Fruit fly (Drosophila melanogaster) whole organism, embryonic: ENCODE measurements around the gene CG7530.

ENCODE experiments used
- Aef1 ChIP-seq: fragments of 200-800 bp; sonication (Bioruptor generic); IDR thresholded peaks from 3 replicates; pipeline ENCODE4 v1.3.6; 2022; ENCODE audit warnings: missing biosample characterization, missing genetic modification characterization
- CG10431 ChIP-seq: fragments of 200-800 bp; sonication (Bioruptor generic); optimal IDR thresholded peaks from 3 replicates; lab custom pipeline; 2018; ENCODE audit warnings: missing biosample characterization, mild to moderate bottlenecking, missing genetic modification characterization
- CG11456 ChIP-seq: fragments of 200-800 bp; sonication (Bioruptor generic); IDR thresholded peaks from 3 replicates; pipeline ENCODE4 v1.3.6; 2022; ENCODE audit warnings: missing biosample characterization, missing genetic modification characterization
- CG12104 ChIP-seq: fragments of 200-800 bp; sonication (Bioruptor generic); optimal IDR thresholded peaks from 3 replicates; lab custom pipeline; 2016; ENCODE audit warnings: missing biosample characterization, missing genetic modification characterization
- CG15479 ChIP-seq: fragments of 200-800 bp; sonication (Bioruptor generic); optimal IDR thresholded peaks from 3 replicates; lab custom pipeline; 2019; ENCODE audit warnings: missing biosample characterization, mild to moderate bottlenecking, missing genetic modification characterization, moderate library complexity
- CG1603 ChIP-seq: fragments of 200-800 bp; sonication (Bioruptor generic); optimal IDR thresholded peaks from 2 replicates; lab custom pipeline; 2019; ENCODE audit warnings: missing biosample characterization, mild to moderate bottlenecking, missing genetic modification characterization, moderate library complexity
- CG18599 ChIP-seq: fragments of 200-800 bp; sonication (Bioruptor generic); optimal IDR thresholded peaks from 3 replicates; lab custom pipeline; 2017; ENCODE audit warnings: missing biosample characterization, missing genetic modification characterization, mild to moderate bottlenecking, moderate library complexity, missing genetic modification reagents
- CG2678 ChIP-seq: fragments of 200-800 bp; sonication (Bioruptor generic); optimal IDR thresholded peaks from 3 replicates; lab custom pipeline; 2019; ENCODE audit warnings: missing biosample characterization, mild to moderate bottlenecking, missing genetic modification characterization, moderate library complexity
- CG31388 ChIP-seq: fragments of 200-800 bp; sonication (Bioruptor generic); optimal IDR thresholded peaks from 2 replicates; lab custom pipeline; 2016; ENCODE audit warnings: missing biosample characterization, missing genetic modification characterization
- CG4617 ChIP-seq: fragments of 200-800 bp; sonication (Bioruptor generic); optimal IDR thresholded peaks from 3 replicates; lab custom pipeline; 2016; ENCODE audit warnings: missing biosample characterization, missing genetic modification characterization, borderline replicate concordance
- CG6175 ChIP-seq: fragments of 200-800 bp; sonication (Bioruptor generic); IDR thresholded peaks from 3 replicates; pipeline ENCODE4 v1.3.6; 2022; ENCODE audit warnings: missing biosample characterization, missing genetic modification characterization
- CG6765 ChIP-seq: fragments of 200-800 bp; sonication (Bioruptor generic); optimal IDR thresholded peaks from 3 replicates; lab custom pipeline; 2017; ENCODE audit warnings: missing biosample characterization, mild to moderate bottlenecking, missing genetic modification characterization
- CG7271 ChIP-seq: fragments of 200-800 bp; sonication (Bioruptor generic); optimal IDR thresholded peaks from 2 replicates; lab custom pipeline; 2018; ENCODE audit warnings: missing biosample characterization, mild to moderate bottlenecking, missing genetic modification characterization, moderate library complexity
- CG7839 ChIP-seq: fragments of 200-800 bp; sonication (Bioruptor generic); optimal IDR thresholded peaks from 3 replicates; lab custom pipeline; 2018; ENCODE audit warnings: missing biosample characterization, mild to moderate bottlenecking, missing genetic modification characterization, moderate library complexity
- CG8388 ChIP-seq: fragments of 200-800 bp; sonication (Bioruptor generic); optimal IDR thresholded peaks from 2 replicates; lab custom pipeline; 2019; ENCODE audit warnings: missing biosample characterization, mild to moderate bottlenecking, missing genetic modification characterization, moderate library complexity
- CG9437 ChIP-seq: fragments of 200-800 bp; sonication (Bioruptor generic); optimal IDR thresholded peaks from 2 replicates; lab custom pipeline; 2018; ENCODE audit warnings: missing biosample characterization, mild to moderate bottlenecking, missing genetic modification characterization
- CG9727 ChIP-seq: fragments of 200-800 bp; sonication (Bioruptor generic); optimal IDR thresholded peaks from 3 replicates; lab custom pipeline; 2017; ENCODE audit warnings: missing biosample characterization, mild to moderate bottlenecking, missing genetic modification characterization
- D19B ChIP-seq: fragments of 200-800 bp; sonication (Bioruptor generic); optimal IDR thresholded peaks from 2 replicates; lab custom pipeline; 2017; ENCODE audit warnings: missing biosample characterization, mild to moderate bottlenecking, missing genetic modification characterization
- ERR ChIP-seq: fragments of 200-800 bp; sonication (Bioruptor generic); optimal IDR thresholded peaks from 2 replicates; lab custom pipeline; 2016; ENCODE audit warnings: missing biosample characterization, missing genetic modification characterization
- HHEX ChIP-seq: fragments of 200-800 bp; sonication (Bioruptor generic); optimal IDR thresholded peaks from 3 replicates; lab custom pipeline; 2017; ENCODE audit warnings: missing biosample characterization, mild to moderate bottlenecking, missing genetic modification characterization, missing genetic modification reagents
- Hmx ChIP-seq: fragments of 200-800 bp; sonication (Bioruptor generic); optimal IDR thresholded peaks from 2 replicates; lab custom pipeline; 2016; ENCODE audit warnings: missing biosample characterization, missing genetic modification characterization
- MTF-1 ChIP-seq: fragments of 200-800 bp; sonication (Bioruptor generic); optimal IDR thresholded peaks from 2 replicates; lab custom pipeline; 2018; ENCODE audit warnings: missing biosample characterization, mild to moderate bottlenecking, missing genetic modification characterization, borderline replicate concordance
- Max ChIP-seq: fragments of 200-800 bp; sonication (Bioruptor generic); optimal IDR thresholded peaks from 2 replicates; lab custom pipeline; 2016; ENCODE audit warnings: missing biosample characterization, mild to moderate bottlenecking, missing genetic modification characterization
- Nf-YB ChIP-seq: fragments of 200-800 bp; sonication (Bioruptor generic); optimal IDR thresholded peaks from 3 replicates; lab custom pipeline; 2019; ENCODE audit warnings: missing biosample characterization, mild to moderate bottlenecking, missing genetic modification characterization, moderate library complexity
- Oli ChIP-seq: fragments of 200-800 bp; sonication (Bioruptor generic); optimal IDR thresholded peaks from 2 replicates; lab custom pipeline; 2018; ENCODE audit warnings: missing biosample characterization, mild to moderate bottlenecking, missing genetic modification characterization, moderate library complexity
- Pdp1 ChIP-seq, 2 experiments: fragments of 200-800 bp; sonication (Bioruptor generic); optimal IDR thresholded peaks; 3 replicates each; lab custom pipeline; 2016; ENCODE audit warnings: missing biosample characterization in 2 of 2, missing genetic modification characterization in 2 of 2, mild to moderate bottlenecking in 1 of 2, moderate library complexity in 1 of 2
- Sox102F ChIP-seq: fragments of 200-800 bp; sonication (Bioruptor generic); optimal IDR thresholded peaks from 2 replicates; lab custom pipeline; 2018; ENCODE audit warnings: missing biosample characterization, mild to moderate bottlenecking, missing genetic modification characterization, moderate library complexity
- Sry-δ ChIP-seq: fragments of 200-800 bp; sonication (Bioruptor generic); optimal IDR thresholded peaks from 2 replicates; lab custom pipeline; 2016; ENCODE audit warnings: missing biosample characterization, missing genetic modification characterization
- Taf1 ChIP-seq: fragments of 200-800 bp; sonication (Bioruptor generic); IDR thresholded peaks from 2 replicates; pipeline ENCODE4 v1.3.6; 2022; ENCODE audit warnings: missing biosample characterization, missing genetic modification characterization
- ara ChIP-seq: fragments of 200-800 bp; sonication (Bioruptor generic); IDR thresholded peaks from 2 replicates; pipeline ENCODE4 v1.3.6; 2022; ENCODE audit warnings: missing biosample characterization, missing genetic modification characterization
- bbx ChIP-seq: fragments of 200-800 bp; sonication (Bioruptor generic); IDR thresholded peaks from 2 replicates; pipeline ENCODE4 v1.3.6; 2022; ENCODE audit warnings: missing biosample characterization, missing genetic modification characterization; ENCODE audit not compliant: partially characterized antibody
- dan ChIP-seq: fragments of 200-800 bp; sonication (Bioruptor generic); IDR thresholded peaks from 2 replicates; pipeline ENCODE4 v1.3.6; 2022; ENCODE audit warnings: missing biosample characterization, missing genetic modification characterization
- dm ChIP-seq: fragments of 200-800 bp; sonication (Bioruptor generic); optimal IDR thresholded peaks from 3 replicates; lab custom pipeline; 2016; ENCODE audit warnings: missing biosample characterization, missing genetic modification characterization
- emc ChIP-seq: fragments of 200-800 bp; sonication (Bioruptor generic); optimal IDR thresholded peaks from 2 replicates; lab custom pipeline; 2016; ENCODE audit warnings: missing biosample characterization, missing genetic modification characterization
- fd102C ChIP-seq: fragments of 200-800 bp; sonication (Bioruptor generic); optimal IDR thresholded peaks from 2 replicates; lab custom pipeline; 2018; ENCODE audit warnings: missing biosample characterization, mild to moderate bottlenecking, missing genetic modification characterization, moderate library complexity
- gro ChIP-seq: fragments of 200-800 bp; sonication (Bioruptor generic); optimal IDR thresholded peaks from 2 replicates; lab custom pipeline; 2016; ENCODE audit warnings: missing biosample characterization, missing genetic modification characterization
- ind ChIP-seq: fragments of 200-800 bp; sonication (Bioruptor generic); optimal IDR thresholded peaks from 3 replicates; lab custom pipeline; 2016; ENCODE audit warnings: missing biosample characterization, missing genetic modification characterization
- mam ChIP-seq: fragments of 200-800 bp; sonication (Bioruptor generic); optimal IDR thresholded peaks from 3 replicates; lab custom pipeline; 2016; ENCODE audit warnings: missing biosample characterization, missing genetic modification characterization
- oc ChIP-seq: fragments of 200-800 bp; sonication (Bioruptor generic); optimal IDR thresholded peaks from 2 replicates; lab custom pipeline; 2018; ENCODE audit warnings: missing biosample characterization, mild to moderate bottlenecking, missing genetic modification characterization, moderate library complexity
- onecut ChIP-seq: fragments of 200-800 bp; sonication (Bioruptor generic); IDR thresholded peaks from 2 replicates; pipeline ENCODE4 v1.3.6; 2022; ENCODE audit warnings: missing biosample characterization, missing genetic modification characterization
- pita ChIP-seq: fragments of 200-800 bp; sonication (Bioruptor generic); optimal IDR thresholded peaks from 2 replicates; lab custom pipeline; 2017; ENCODE audit warnings: missing biosample characterization, mild to moderate bottlenecking, missing genetic modification characterization
- pnt ChIP-seq: fragments of 200-800 bp; sonication (Bioruptor generic); optimal IDR thresholded peaks from 3 replicates; lab custom pipeline; 2016; ENCODE audit warnings: missing biosample characterization, missing genetic modification characterization
- repo ChIP-seq: fragments of 200-800 bp; sonication (Bioruptor generic); optimal IDR thresholded peaks from 2 replicates; lab custom pipeline; 2016; ENCODE audit warnings: missing biosample characterization, missing genetic modification characterization
- row ChIP-seq: fragments of 200-800 bp; sonication (Bioruptor generic); IDR thresholded peaks from 3 replicates; pipeline ENCODE4 v1.3.6; 2022; ENCODE audit warnings: missing biosample characterization, missing genetic modification characterization
- scrt ChIP-seq: fragments of 200-800 bp; sonication (Bioruptor generic); optimal IDR thresholded peaks from 2 replicates; lab custom pipeline; 2018; ENCODE audit warnings: missing biosample characterization, mild to moderate bottlenecking, missing genetic modification characterization, moderate library complexity
- sens ChIP-seq: fragments of 200-800 bp; sonication (Bioruptor generic); peaks from one replicate; lab custom pipeline; 2016; ENCODE audit warnings: missing biosample characterization, missing genetic modification characterization
- sens-2 ChIP-seq: fragments of 200-800 bp; sonication (Bioruptor generic); IDR thresholded peaks from 2 replicates; pipeline ENCODE4 v1.3.6; 2022; ENCODE audit warnings: missing biosample characterization, missing genetic modification characterization
- seq ChIP-seq: fragments of 200-800 bp; sonication (Bioruptor generic); IDR thresholded peaks from 2 replicates; pipeline ENCODE4 v1.3.6; 2022; ENCODE audit warnings: missing biosample characterization, missing genetic modification characterization
- stwl ChIP-seq: fragments of 200-800 bp; sonication (Bioruptor generic); optimal IDR thresholded peaks from 3 replicates; lab custom pipeline; 2018; ENCODE audit warnings: missing biosample characterization, mild to moderate bottlenecking, missing genetic modification characterization, moderate library complexity
- tap ChIP-seq: fragments of 200-800 bp; optimal IDR thresholded peaks from 3 replicates; lab custom pipeline; 2019; ENCODE audit warnings: missing biosample characterization, mild to moderate bottlenecking, missing genetic modification characterization, moderate library complexity
- tll ChIP-seq, 2 experiments: fragments of 200-800 bp in 1 of 2; fragments of >200 bp in 1 of 2; sonication (Bioruptor generic) in 1 of 2; optimal IDR thresholded peaks; 2 replicates each; lab custom pipeline; 2017 to 2019; ENCODE audit warnings: missing biosample characterization in 2 of 2, missing genetic modification characterization in 2 of 2, mild to moderate bottlenecking in 1 of 2, moderate library complexity in 1 of 2

The CG7530 gene

DNA sequence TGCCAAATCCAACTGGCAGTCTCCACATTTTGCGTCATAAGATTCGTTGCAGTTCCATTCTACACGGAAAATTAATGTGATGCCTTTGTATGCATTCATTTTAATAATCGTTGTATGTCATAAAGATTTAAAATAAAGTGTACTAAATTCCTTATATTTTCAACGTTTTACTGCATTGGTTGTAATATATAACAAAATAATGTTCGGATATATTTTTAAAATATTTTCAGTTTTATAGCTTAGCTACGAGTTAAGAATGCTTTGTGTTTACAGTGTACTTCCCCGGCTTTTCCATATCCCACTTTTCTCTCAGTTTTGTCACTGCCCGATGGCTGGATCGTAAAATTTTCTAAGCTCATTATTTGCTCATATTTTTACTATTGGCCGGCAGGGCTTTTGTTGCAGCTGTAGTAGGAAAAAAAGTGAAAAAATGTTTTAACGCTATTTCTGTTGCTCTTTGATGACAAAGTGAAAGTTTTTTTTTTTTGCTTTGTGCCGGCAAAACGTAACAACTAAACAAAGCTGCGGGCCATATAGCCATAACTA lies 48.5 kb upstream of the CG7530 start (continued):
- TF ChIP-seq MTF-1, result no peak
- TF ChIP-seq Nf-YB (GFP tag; lab: Kevin White, UChicago), result no peak
- TF ChIP-seq CG2678 (tag; lab: Kevin White, UChicago), result no peak
- TF ChIP-seq CG7839 (tag; lab: Kevin White, UChicago), result peak; percentile 21
- no peak for TF ChIP-seq seq (GFP tag; lab: Robert Waterston, UW)
- no peak for TF ChIP-seq D19B
- TF ChIP-seq CG10431 (GFP tag; lab: Kevin White, UChicago), result no peak
- no peak for TF ChIP-seq CG31388 (GFP tag; lab: Kevin White, UChicago)
- no peak for TF ChIP-seq ara (GFP tag; lab: Robert Waterston, UW)
- no peak for TF ChIP-seq Sry-δ
- TF ChIP-seq dm (GFP tag; lab: Kevin White, UChicago), result no peak
- no peak for TF ChIP-seq repo (GFP tag; lab: Kevin White, UChicago)
- no peak for TF ChIP-seq Hmx (GFP tag; lab: Kevin White, UChicago)
- no peak for TF ChIP-seq HHEX (GFP tag; lab: Kevin White, UChicago)
- TF ChIP-seq ind, result no peak
- no peak for TF ChIP-seq CG11456 (GFP tag; lab: Robert Waterston, UW)
- TF ChIP-seq CG6175 (GFP tag; lab: Robert Waterston, UW), result no peak
- no peak for TF ChIP-seq tap (tag; lab: Kevin White, UChicago)
- TF ChIP-seq CG8388, result peak; percentile 14
- TF ChIP-seq tll (GFP tag; optimal IDR thresholded peaks at IDR 0.05; lab: Kevin White, UChicago), result no peak
- no peak for TF ChIP-seq Taf1
- no peak for TF ChIP-seq dan (GFP tag; lab: Robert Waterston, UW)
- no peak for TF ChIP-seq CG12104 (GFP tag; lab: Kevin White, UChicago)
- no peak for TF ChIP-seq fd102C
- TF ChIP-seq oc (tag; lab: Kevin White, UChicago), result peak; percentile 42
- no peak for TF ChIP-seq ERR (GFP tag; lab: Kevin White, UChicago)
- TF ChIP-seq gro, result no peak
- no peak for TF ChIP-seq CG18599 (GFP tag; lab: Kevin White, UChicago)
- TF ChIP-seq Max (GFP tag; lab: Kevin White, UChicago), result no peak
- no peak for TF ChIP-seq CG9727
- TF ChIP-seq Sox102F (GFP tag; lab: Kevin White, UChicago), result peak; percentile 52
- TF ChIP-seq CG15479 (GFP tag; lab: Kevin White, UChicago), result no peak
- TF ChIP-seq onecut, result no peak
- TF ChIP-seq Aef1 (GFP tag; lab: Robert Waterston, UW), result no peak
- no peak for TF ChIP-seq CG7271 (tag; lab: Kevin White, UChicago)
- no peak for TF ChIP-seq mam (GFP tag; lab: Kevin White, UChicago)
- TF ChIP-seq CG4617, result no peak
- no peak for TF ChIP-seq pita (GFP tag; lab: Kevin White, UChicago)
- peak; percentile 4 for TF ChIP-seq Oli (tag; lab: Kevin White, UChicago)
- TF ChIP-seq CG6765, result no peak
- no peak for TF ChIP-seq CG9437 (GFP tag; lab: Kevin White, UChicago)
- TF ChIP-seq CG1603, result no peak
- TF ChIP-seq pnt (GFP tag; lab: Kevin White, UChicago), result no peak
- no peak for TF ChIP-seq stwl (tag; lab: Kevin White, UChicago)
- no peak for TF ChIP-seq Pdp1 (GFP tag; optimal IDR thresholded peaks at IDR 0.05; lab: Kevin White, UChicago)
- TF ChIP-seq row (GFP tag; lab: Robert Waterston, UW), result 0 out of 3 replicates have a peak, but pooled peaks have one; percentile 13
- peak; percentile 74 for TF ChIP-seq sens (GFP tag; lab: Kevin White, UChicago)
- TF ChIP-seq bbx (GFP tag; lab: Robert Waterston, UW), result no peak
- TF ChIP-seq sens-2 (GFP tag; lab: Robert Waterston, UW), result no peak
- TF ChIP-seq emc (GFP tag; lab: Kevin White, UChicago), result no peak
- TF ChIP-seq scrt (GFP tag; lab: Kevin White, UChicago), result no peak
